Comparison of ENCODE assay signal across 5 fruit fly cellular contexts in the genomic region with DNA sequence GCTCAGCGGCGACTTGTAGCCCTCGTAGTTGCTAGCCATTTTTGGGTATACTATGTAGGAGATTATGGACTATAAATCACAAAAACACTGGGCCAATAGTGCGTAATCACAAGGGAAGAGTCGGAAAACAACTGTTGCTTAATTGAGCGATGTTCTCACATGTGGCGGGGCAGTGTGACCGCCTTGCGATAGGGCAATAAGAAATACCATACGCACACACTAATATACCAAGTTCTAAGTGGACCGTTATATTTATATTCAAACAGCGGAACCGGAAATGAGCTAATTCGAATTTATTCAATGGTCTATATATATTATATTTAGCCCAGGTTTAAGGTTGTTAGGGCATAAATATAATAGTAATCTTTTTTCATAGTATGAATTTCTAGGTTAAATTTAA.
TF ChIP-seq lines count a peak whose summit lies in the region.

A gene (minus strand): TSS at position 165 of the 400 bp plus-strand sequence.

- TF ChIP-seq CTCF in whole organism, embryonic (GFP tag; optimal IDR thresholded peaks at IDR 0.05; lab: Kevin White, UChicago) = peak; percentile 56

TF ChIP-seq in whole organism, adult, 20 proteins besides CTCF, POLR2A, EP300 and RAD21:
- TF ChIP-seq CG5204 (GFP tag; optimal IDR thresholded peaks at IDR 0.05; lab: Kevin White, UChicago) = no peak
- TF ChIP-seq CG1620 (GFP tag; optimal IDR thresholded peaks at IDR 0.05; lab: Kevin White, UChicago) = peak; percentile 18
- peak; percentile 82 for TF ChIP-seq kay (GFP tag; lab: Kevin White, UChicago; ENCODE audit: borderline replicate concordance)
- no peak for TF ChIP-seq cic (GFP tag; optimal IDR thresholded peaks at IDR 0.05; lab: Kevin White, UChicago)
- TF ChIP-seq Mnt (GFP tag; optimal IDR thresholded peaks at IDR 0.05; lab: Kevin White, UChicago) = peak; percentile 84
- no peak for TF ChIP-seq toe (GFP tag; optimal IDR thresholded peaks at IDR 0.05; lab: Kevin White, UChicago)
- TF ChIP-seq ovo (GFP tag; optimal IDR thresholded peaks at IDR 0.05; lab: Kevin White, UChicago) = peak; percentile 51
- TF ChIP-seq CG11617 (GFP tag; optimal IDR thresholded peaks at IDR 0.05; lab: Kevin White, UChicago) = peak; percentile 65
- TF ChIP-seq CG7045 (GFP tag; optimal IDR thresholded peaks at IDR 0.05; lab: Kevin White, UChicago) = peak; percentile 24
- TF ChIP-seq CG14711 (tag; optimal IDR thresholded peaks at IDR 0.05; lab: Kevin White, UChicago) = peak; percentile 23
- TF ChIP-seq Hr96 (GFP tag; optimal IDR thresholded peaks at IDR 0.05; lab: Kevin White, UChicago) = peak; percentile 18
- peak; percentile 46 for TF ChIP-seq pad (GFP tag; optimal IDR thresholded peaks at IDR 0.05; lab: Kevin White, UChicago)
- peak; percentile 56 for TF ChIP-seq CG33017 (tag; optimal IDR thresholded peaks at IDR 0.05; lab: Kevin White, UChicago)
- no peak for TF ChIP-seq cnc (optimal IDR thresholded peaks at IDR 0.05; lab: Kevin White, UChicago)
- TF ChIP-seq CG7101 (tag; optimal IDR thresholded peaks at IDR 0.05; lab: Kevin White, UChicago) = peak; percentile 59
- TF ChIP-seq tj (GFP tag; optimal IDR thresholded peaks at IDR 0.05; lab: Kevin White, UChicago) = peak; percentile 28
- peak; percentile 85 for TF ChIP-seq bab1 (GFP tag; optimal IDR thresholded peaks at IDR 0.05; lab: Kevin White, UChicago)

TF ChIP-seq in whole organism, embryonic, 481 proteins besides CTCF, POLR2A, EP300 and RAD21 (continues in another document):
- TF ChIP-seq E2f2 (GFP tag; IDR thresholded peaks at IDR 0.05; lab: Robert Waterston, UW) = peak; percentile 68
- no peak for TF ChIP-seq h (optimal IDR thresholded peaks at IDR 0.05; lab: Kevin White, UChicago)
- peak; percentile 35; the same call in 1 of the 3 replicates for TF ChIP-seq Dbx (GFP tag; IDR thresholded peaks at IDR 0.05; lab: Robert Waterston, UW)
- peak; percentile 54 for TF ChIP-seq bigmax (GFP tag; optimal IDR thresholded peaks at IDR 0.05; lab: Kevin White, UChicago)
- no peak for TF ChIP-seq ase (GFP tag; IDR thresholded peaks at IDR 0.05; lab: Robert Waterston, UW)
- no peak for TF ChIP-seq amos (GFP tag; IDR thresholded peaks at IDR 0.05; lab: Robert Waterston, UW; ENCODE audit: partially characterized antibody)
- TF ChIP-seq z (GFP tag; IDR thresholded peaks at IDR 0.05; lab: Robert Waterston, UW) = 0 out of 3 replicates have a peak, but pooled peaks have one; percentile 9
- no peak for TF ChIP-seq tup (GFP tag; optimal IDR thresholded peaks at IDR 0.05; lab: Kevin White, UChicago)
- no peak for TF ChIP-seq pho (GFP tag; optimal IDR thresholded peaks at IDR 0.05; lab: Kevin White, UChicago)
- no peak for TF ChIP-seq gro (GFP tag; optimal IDR thresholded peaks at IDR 0.05; lab: Kevin White, UChicago)
- no peak for TF ChIP-seq CG1647 (GFP tag; optimal IDR thresholded peaks at IDR 0.05; lab: Kevin White, UChicago)
- peak; percentile 37 for TF ChIP-seq CG4820 (GFP tag; optimal IDR thresholded peaks at IDR 0.05; lab: Kevin White, UChicago)
- TF ChIP-seq Antp (GFP tag; optimal IDR thresholded peaks at IDR 0.05; lab: Kevin White, UChicago) = no peak
- no peak for TF ChIP-seq CG8290 (GFP tag; optimal IDR thresholded peaks at IDR 0.05; lab: Kevin White, UChicago)
- TF ChIP-seq CG8290 (tag; optimal IDR thresholded peaks at IDR 0.05; lab: Kevin White, UChicago) = peak in 1 of 2 experiments; percentile 3
- peak; percentile 26 for TF ChIP-seq CG10654 (GFP tag; optimal IDR thresholded peaks at IDR 0.05; lab: Kevin White, UChicago)
- peak; percentile 91 for TF ChIP-seq dm (GFP tag; optimal IDR thresholded peaks at IDR 0.05; lab: Kevin White, UChicago)

TF ChIP-seq in whole organism, prepupa, 60 proteins besides CTCF, POLR2A, EP300 and RAD21 (continues in another document):
- TF ChIP-seq CG6808 (GFP tag; optimal IDR thresholded peaks at IDR 0.05; lab: Kevin White, UChicago) (peak; percentile 56), pdm3 (GFP tag; optimal IDR thresholded peaks at IDR 0.05; lab: Kevin White, UChicago) (peak; percentile 46), Ets21C (GFP tag; optimal IDR thresholded peaks at IDR 0.05; lab: Kevin White, UChicago) (no peak), CG6854 (GFP tag; optimal IDR thresholded peaks at IDR 0.05; lab: Kevin White, UChicago) (no peak), CG9139 (GFP tag; optimal IDR thresholded peaks at IDR 0.05; lab: Kevin White, UChicago) (peak; percentile 34), CG6163 (GFP tag; IDR thresholded peaks at IDR 0.05; lab: Robert Waterston, UW) (peak; percentile 45; the same call in 1 of the 3 replicates), CG7368 (GFP tag; optimal IDR thresholded peaks at IDR 0.05; lab: Kevin White, UChicago) (peak; percentile 26), Met (GFP tag; optimal IDR thresholded peaks at IDR 0.05; lab: Kevin White, UChicago) (peak; percentile 67), CG1621 (tag; optimal IDR thresholded peaks at IDR 0.05; lab: Kevin White, UChicago) (peak; percentile 56), Lpt (GFP tag; optimal IDR thresholded peaks at IDR 0.05; lab: Kevin White, UChicago) (no peak), cyc (GFP tag; optimal IDR thresholded peaks at IDR 0.05; lab: Kevin White, UChicago) (peak; percentile 16), CG6276 (GFP tag; optimal IDR thresholded peaks at IDR 0.05; lab: Kevin White, UChicago) (no peak), CG6792 (GFP tag; optimal IDR thresholded peaks at IDR 0.05; lab: Kevin White, UChicago) (peak; percentile 38), Hr4 (GFP tag; optimal IDR thresholded peaks at IDR 0.05; lab: Kevin White, UChicago) (no peak), CG32006 (GFP tag; optimal IDR thresholded peaks at IDR 0.05; lab: Kevin White, UChicago) (no peak), Eip93F (GFP tag; optimal IDR thresholded peaks at IDR 0.05; lab: Kevin White, UChicago) (no peak), fd85E (GFP tag; optimal IDR thresholded peaks at IDR 0.05; lab: Kevin White, UChicago) (peak; percentile 44), eg (GFP tag; IDR thresholded peaks at IDR 0.05; lab: Robert Waterston, UW) (peak; percentile 31; the same call in 1 of the 3 replicates)

TF ChIP-seq in whole organism, pupa, 21 proteins besides CTCF, POLR2A, EP300 and RAD21:
- peak; percentile 39 for TF ChIP-seq CG8159 (tag; optimal IDR thresholded peaks at IDR 0.05; lab: Kevin White, UChicago)
- peak; percentile 78 for TF ChIP-seq CG12605 (GFP tag; IDR thresholded peaks at IDR 0.05; lab: Robert Waterston, UW)
- TF ChIP-seq Snoo (tag; optimal IDR thresholded peaks at IDR 0.05; lab: Kevin White, UChicago) = peak; percentile 79
- peak; percentile 53 for TF ChIP-seq CG4496 (GFP tag; IDR thresholded peaks at IDR 0.05; lab: Robert Waterston, UW)
- TF ChIP-seq CG9948 (tag; optimal IDR thresholded peaks at IDR 0.05; lab: Kevin White, UChicago) = no peak
- no peak for TF ChIP-seq gl (tag; optimal IDR thresholded peaks at IDR 0.05; lab: Kevin White, UChicago)
- TF ChIP-seq fd96Ca (GFP tag; IDR thresholded peaks at IDR 0.05; lab: Robert Waterston, UW) = no peak
- TF ChIP-seq CG34367 (tag; optimal IDR thresholded peaks at IDR 0.05; lab: Kevin White, UChicago) = no peak
- peak; percentile 61 for TF ChIP-seq D1 (tag; optimal IDR thresholded peaks at IDR 0.05; lab: Kevin White, UChicago)
- TF ChIP-seq Pif1B (GFP tag; optimal IDR thresholded peaks at IDR 0.05; lab: Kevin White, UChicago) = peak; percentile 8
- TF ChIP-seq CG13204 (GFP tag; optimal IDR thresholded peaks at IDR 0.05; lab: Kevin White, UChicago) = no peak
- no peak for TF ChIP-seq CG15710 (tag; optimal IDR thresholded peaks at IDR 0.05; lab: Kevin White, UChicago)
- TF ChIP-seq CG10348 (GFP tag; IDR thresholded peaks at IDR 0.05; lab: Robert Waterston, UW) = no peak
- TF ChIP-seq rn (GFP tag; IDR thresholded peaks at IDR 0.05; lab: Robert Waterston, UW) = no peak
- TF ChIP-seq Ets98B (GFP tag; IDR thresholded peaks at IDR 0.05; lab: Robert Waterston, UW) = no peak
- TF ChIP-seq Pif1A (GFP tag; optimal IDR thresholded peaks at IDR 0.05; lab: Kevin White, UChicago) = peak; percentile 59
- TF ChIP-seq CG17806 (tag; optimal IDR thresholded peaks at IDR 0.05; lab: Kevin White, UChicago) = no peak
- TF ChIP-seq CG8301 (tag; optimal IDR thresholded peaks at IDR 0.05; lab: Kevin White, UChicago) = peak; percentile 9
- no peak for TF ChIP-seq EcR (GFP tag; optimal IDR thresholded peaks at IDR 0.05; lab: Kevin White, UChicago)
- no peak for TF ChIP-seq CG14655 (GFP tag; optimal IDR thresholded peaks at IDR 0.05; lab: Kevin White, UChicago)
- no peak for TF ChIP-seq CG32121 (GFP tag; IDR thresholded peaks at IDR 0.05; lab: Robert Waterston, UW)

TF ChIP-seq in whole organism, wandering third instar larva, 38 proteins besides CTCF, POLR2A, EP300 and RAD21:
- no peak for TF ChIP-seq woc (GFP tag; optimal IDR thresholded peaks at IDR 0.05; lab: Kevin White, UChicago)
- peak; percentile 15 for TF ChIP-seq sv (GFP tag; optimal IDR thresholded peaks at IDR 0.05; lab: Kevin White, UChicago)
- TF ChIP-seq CG9705 (GFP tag; optimal IDR thresholded peaks at IDR 0.05; lab: Kevin White, UChicago) = peak; percentile 65
- peak; percentile 57 for TF ChIP-seq h (GFP tag; optimal IDR thresholded peaks at IDR 0.05; lab: Kevin White, UChicago)
- TF ChIP-seq Hnf4 (GFP tag; optimal IDR thresholded peaks at IDR 0.05; lab: Kevin White, UChicago) = peak; percentile 38
- TF ChIP-seq Hr78 (GFP tag; optimal IDR thresholded peaks at IDR 0.05; lab: Kevin White, UChicago) = no peak
- peak; percentile 29 for TF ChIP-seq br (GFP tag; optimal IDR thresholded peaks at IDR 0.05; lab: Kevin White, UChicago)
- TF ChIP-seq foxo (GFP tag; optimal IDR thresholded peaks at IDR 0.05; lab: Kevin White, UChicago) = peak in 1 of 2 experiments; percentile 37
- TF ChIP-seq dmrt93B (GFP tag; optimal IDR thresholded peaks at IDR 0.05; lab: Kevin White, UChicago) = peak; percentile 63
- TF ChIP-seq CrebA (GFP tag; optimal IDR thresholded peaks at IDR 0.05; lab: Kevin White, UChicago; ENCODE audit: borderline replicate concordance) = peak; percentile 32
- TF ChIP-seq Hr83 (GFP tag; optimal IDR thresholded peaks at IDR 0.05; lab: Kevin White, UChicago; ENCODE audit: poor library complexity, severe bottlenecking) = peak; percentile 46
- TF ChIP-seq OdsH (GFP tag; optimal IDR thresholded peaks at IDR 0.05; lab: Kevin White, UChicago) = peak; percentile 53
- TF ChIP-seq dl (GFP tag; optimal IDR thresholded peaks at IDR 0.05; lab: Kevin White, UChicago; ENCODE audit: insufficient read depth in 1 of 2, partially characterized antibody in 2 of 2) = no peak
- TF ChIP-seq Sp1 (GFP tag; optimal IDR thresholded peaks at IDR 0.05; lab: Kevin White, UChicago) = peak; percentile 66
- peak; percentile 54 for TF ChIP-seq HLH106 (tag; optimal IDR thresholded peaks at IDR 0.05; lab: Kevin White, UChicago)
- TF ChIP-seq rgr (GFP tag; optimal IDR thresholded peaks at IDR 0.05; lab: Kevin White, UChicago) = no peak
- TF ChIP-seq Abd-B (GFP tag; optimal IDR thresholded peaks at IDR 0.05; lab: Kevin White, UChicago) = no peak
- TF ChIP-seq sage (GFP tag; optimal IDR thresholded peaks at IDR 0.05; lab: Kevin White, UChicago) = peak; percentile 34
